Worm (Caenorhabditis elegans): ENCODE measurements around the gene lips-10.

ce11 chrII:8464448-8464898 lies 25.5 kb downstream of the lips-10 start, which contains the start of gene fars-3:
- TF ChIP-seq ZK546.5 (tag; optimal IDR thresholded peaks at IDR 0.05), result no peak
- no peak for TF ChIP-seq mml-1 (tag; optimal IDR thresholded peaks at IDR 0.05)
- no peak for TF ChIP-seq jun-1 (tag; optimal IDR thresholded peaks at IDR 0.05)
- TF ChIP-seq unc-62 (GFP tag; optimal IDR thresholded peaks at IDR 0.05), result no peak

All from whole organism, L3 larva.